Worm (Caenorhabditis elegans) whole organism, early embryonic: Measurements from ENCODE around the gene C27D6.3.

ENCODE experiments used
- B0310.2 ChIP-seq: sonication (generic microtip); optimal IDR thresholded peaks from 2 replicates; lab custom pipeline; 2016; ENCODE audit warnings: mild to moderate bottlenecking, missing genetic modification characterization, missing compliant biosample characterization
- F13C5.2 ChIP-seq: sonication (generic microtip); optimal IDR thresholded peaks from 2 replicates; lab custom pipeline; 2017; ENCODE audit warnings: mild to moderate bottlenecking, missing genetic modification characterization, inconsistent platforms, missing compliant biosample characterization
- ama-1 ChIP-seq: fragments of 150-350 bp; optimal IDR thresholded peaks from 2 replicates; lab custom pipeline; 2014
- ets-7 ChIP-seq: sonication (generic microtip); optimal IDR thresholded peaks from 2 replicates; lab custom pipeline; 2016; ENCODE audit warnings: missing genotype, missing genetic modification characterization, missing compliant biosample characterization
- flt-1 ChIP-seq: fragments of 200-800 bp; sonication (Bioruptor generic); IDR thresholded peaks from 2 replicates; pipeline ENCODE4 v1.3.6; 2022; ENCODE audit warnings: missing genetic modification characterization, missing compliant biosample characterization
- scrt-1 ChIP-seq: fragments of 200-800 bp; sonication (Bioruptor generic); IDR thresholded peaks from 2 replicates; pipeline ENCODE4 v1.3.6; 2022; ENCODE audit warnings: missing genetic modification characterization, missing compliant biosample characterization
- sea-1 ChIP-seq: fragments of 200-800 bp; sonication (Bioruptor generic); conservative IDR thresholded peaks from 2 replicates; pipeline ENCODE4 v1.3.6; 2022; ENCODE audit warnings: missing genetic modification characterization, missing compliant biosample characterization
- tbx-37 ChIP-seq: fragments of 200-800 bp; sonication (Bioruptor generic); conservative IDR thresholded peaks from 2 replicates; pipeline ENCODE4 v1.3.6; 2022; ENCODE audit warnings: missing genetic modification reagents, missing genetic modification characterization, missing compliant biosample characterization
- tra-4 ChIP-seq: sonication (generic microtip); optimal IDR thresholded peaks from 2 replicates; lab custom pipeline; 2017; ENCODE audit warnings: missing genetic modification characterization, missing compliant biosample characterization

- no peak for TF ChIP-seq F13C5.2 (tag; lab: Kevin White, UChicago)
- TF ChIP-seq flt-1, result no peak
- no peak for TF ChIP-seq ama-1
- no peak for TF ChIP-seq B0310.2 (tag; lab: Kevin White, UChicago)
- no peak for TF ChIP-seq scrt-1 (GFP tag; lab: Robert Waterston, UW)
- no peak for TF ChIP-seq sea-1 (GFP tag; lab: Robert Waterston, UW)
- no peak for TF ChIP-seq tbx-37
- no peak for TF ChIP-seq tra-4 (tag; lab: Kevin White, UChicago)
- no peak for TF ChIP-seq ets-7 (tag; lab: Kevin White, UChicago)
Observed at ce11 chrII:5212675-5213074, 38.4 kb upstream of the C27D6.3 start, which contains the start of gene C34F11.1.
